Fruit fly (Drosophila melanogaster): ENCODE results near the gene CG31279.

CG31279 gene

dm6 chr3R:16432665-16433065 lies 2.2 kb downstream of the CG31279 start, which contains the start of gene Fntb (continued):
- TF ChIP-seq CG12299 (tag; optimal IDR thresholded peaks at IDR 0.05) (peak; percentile 48), stwl (tag; optimal IDR thresholded peaks at IDR 0.05) (peak; percentile 91), Dp (GFP tag; optimal IDR thresholded peaks at IDR 0.05) (no peak), Trl (optimal IDR thresholded peaks at IDR 0.05) (no peak), Trl (GFP tag; optimal IDR thresholded peaks at IDR 0.05) (no peak), pnt (GFP tag; optimal IDR thresholded peaks at IDR 0.05) (no peak), CG14014 (GFP tag; IDR thresholded peaks at IDR 0.05) (0 out of 2 replicates have a peak, but pooled peaks have one; percentile 41), nmo (GFP tag; optimal IDR thresholded peaks at IDR 0.05) (peak; percentile 79), CG6791 (GFP tag; IDR thresholded peaks at IDR 0.05; ENCODE audit: partially characterized antibody) (no peak), CG4820 (GFP tag; optimal IDR thresholded peaks at IDR 0.05) (peak; percentile 64), gcm (GFP tag; optimal IDR thresholded peaks at IDR 0.05) (peak; percentile 56), Opbp (GFP tag; IDR thresholded peaks at IDR 0.05; ENCODE audit: partially characterized antibody) (no peak), Hey (tag; optimal IDR thresholded peaks at IDR 0.05) (no peak), Atf-2 (GFP tag; optimal IDR thresholded peaks at IDR 0.05) (no peak), eyg (GFP tag; optimal IDR thresholded peaks at IDR 0.05) (no peak), CG17385 (GFP tag; optimal IDR thresholded peaks at IDR 0.05) (peak; percentile 71), CG16813 (GFP tag; IDR thresholded peaks at IDR 0.05; ENCODE audit: partially characterized antibody) (no peak), CG6175 (GFP tag; IDR thresholded peaks at IDR 0.05) (no peak; the same call in 2 of the 3 replicates), z (GFP tag; IDR thresholded peaks at IDR 0.05) (no peak), Pdp1 (GFP tag; optimal IDR thresholded peaks at IDR 0.05) (peak; percentile 25 to 57), CG6272 (GFP tag; IDR thresholded peaks at IDR 0.05) (peak; percentile 52; the same call in 1 of the 2 replicates), Blimp-1 (GFP tag; optimal IDR thresholded peaks at IDR 0.05) (no peak), cas (GFP tag; IDR thresholded peaks at IDR 0.05) (no peak), lilli (GFP tag; optimal IDR thresholded peaks at IDR 0.05) (peak; percentile 74), CG2129 (GFP tag; IDR thresholded peaks at IDR 0.05; ENCODE audit: partially characterized antibody) (no peak), dmrt99B (tag; optimal IDR thresholded peaks at IDR 0.05) (no peak), CG14965 (GFP tag; optimal IDR thresholded peaks at IDR 0.05; ENCODE audit: borderline replicate concordance) (no peak), H15 (GFP tag; IDR thresholded peaks at IDR 0.05) (no peak), sens (GFP tag) (peak; percentile 81), HmgD (GFP tag; optimal IDR thresholded peaks at IDR 0.05) (no peak), zen (tag; optimal IDR thresholded peaks at IDR 0.05) (peak; percentile 56), slbo (GFP tag; IDR thresholded peaks at IDR 0.05) (peak; percentile 70), CG18599 (GFP tag; optimal IDR thresholded peaks at IDR 0.05) (no peak), Neu2 (GFP tag; optimal IDR thresholded peaks at IDR 0.05; ENCODE audit: borderline replicate concordance) (no peak), fd64A (GFP tag; optimal IDR thresholded peaks at IDR 0.05) (no peak), fd102C (GFP tag; optimal IDR thresholded peaks at IDR 0.05) (no peak), Dfd (GFP tag; optimal IDR thresholded peaks at IDR 0.05) (no peak), E2f2 (GFP tag; IDR thresholded peaks at IDR 0.05) (peak; percentile 52; the same call in 1 of the 2 replicates), slp2 (GFP tag; optimal IDR thresholded peaks at IDR 0.05) (no peak), schlank (tag; optimal IDR thresholded peaks at IDR 0.05) (peak; percentile 33), NFAT (GFP tag; IDR thresholded peaks at IDR 0.05) (no peak), CG7745 (tag; optimal IDR thresholded peaks at IDR 0.05) (no peak), Dbx (GFP tag; IDR thresholded peaks at IDR 0.05) (peak; percentile 65; the same call in 2 of the 3 replicates), chm (GFP tag; IDR thresholded peaks at IDR 0.05) (no peak), sisA (GFP tag; IDR thresholded peaks at IDR 0.05) (peak; percentile 66), Drgx (GFP tag; IDR thresholded peaks at IDR 0.05) (no peak; the same call in 1 of the 2 replicates), CG8478 (optimal IDR thresholded peaks at IDR 0.05) (no peak), Hr3 (GFP tag; optimal IDR thresholded peaks at IDR 0.05) (peak; percentile 76), shn (GFP tag; optimal IDR thresholded peaks at IDR 0.05) (no peak), jumu (GFP tag; optimal IDR thresholded peaks at IDR 0.05) (peak; percentile 31), fd3F (GFP tag; optimal IDR thresholded peaks at IDR 0.05) (peak; percentile 55)

Measured in whole organism, embryonic.